Worm (Caenorhabditis elegans) whole organism, late embryonic: ENCODE data around the gene C49F8.1.

ENCODE experiments used
- C08G9.2 ChIP-seq: sonication (generic microtip); optimal IDR thresholded peaks from 2 replicates; lab custom pipeline; 2016; ENCODE audit warnings: mild to moderate bottlenecking, missing genetic modification characterization, moderate library complexity, missing compliant biosample characterization
- C38D4.7 ChIP-seq: fragments of 200-800 bp; sonication (Bioruptor generic); optimal IDR thresholded peaks from 2 replicates; lab custom pipeline; 2018; ENCODE audit warnings: mild to moderate bottlenecking, missing genetic modification characterization, moderate library complexity, missing compliant biosample characterization
- F13H6.1 ChIP-seq: sonication (generic microtip); optimal IDR thresholded peaks from 2 replicates; lab custom pipeline; 2016; ENCODE audit warnings: missing genetic modification characterization, missing compliant biosample characterization
- Y22D7AL.16 ChIP-seq: sonication (generic microtip); optimal IDR thresholded peaks from 2 replicates; lab custom pipeline; 2016; ENCODE audit warnings: missing genetic modification characterization, missing compliant biosample characterization
- ahr-1 ChIP-seq: sonication (generic microtip); optimal IDR thresholded peaks from 2 replicates; lab custom pipeline; 2016; ENCODE audit warnings: missing genetic modification characterization, missing compliant biosample characterization
- ama-1 ChIP-seq: fragments of 150-350 bp; optimal IDR thresholded peaks from 2 replicates; lab custom pipeline; 2014
- ceh-14 ChIP-seq: sonication (generic microtip); optimal IDR thresholded peaks from 2 replicates; lab custom pipeline; 2016; ENCODE audit warnings: missing genotype, missing genetic modification characterization, missing compliant biosample characterization
- ceh-18 ChIP-seq: sonication (generic microtip); optimal IDR thresholded peaks from 2 replicates; lab custom pipeline; 2016; ENCODE audit warnings: missing genetic modification characterization, missing compliant biosample characterization
- ceh-19 ChIP-seq: fragments of 200-800 bp; sonication (Bioruptor generic); optimal IDR thresholded peaks from 2 replicates; lab custom pipeline; 2018; ENCODE audit warnings: mild to moderate bottlenecking, missing genetic modification characterization, missing compliant biosample characterization
- ceh-22 ChIP-seq: sonication (generic microtip); optimal IDR thresholded peaks from 2 replicates; lab custom pipeline; 2017; ENCODE audit warnings: missing biosample characterization, missing genetic modification characterization
- ceh-24 ChIP-seq: sonication (generic microtip); optimal IDR thresholded peaks from 2 replicates; lab custom pipeline; 2016; ENCODE audit warnings: mild to moderate bottlenecking, missing genetic modification characterization, missing compliant biosample characterization
- ceh-31 ChIP-seq: sonication (generic microtip); optimal IDR thresholded peaks from 2 replicates; lab custom pipeline; 2016; ENCODE audit warnings: missing genetic modification characterization, missing compliant biosample characterization
- ceh-34 ChIP-seq: sonication (generic microtip); optimal IDR thresholded peaks from 2 replicates; lab custom pipeline; 2016; ENCODE audit warnings: mild to moderate bottlenecking, missing genetic modification characterization, missing compliant biosample characterization
- ceh-45 ChIP-seq: fragments of 200-800 bp; sonication (Bioruptor generic); IDR thresholded peaks from 2 replicates; pipeline ENCODE4 v1.3.6; 2022; ENCODE audit warnings: missing genetic modification reagents, missing genetic modification characterization, missing compliant biosample characterization
- ceh-48 ChIP-seq: sonication (generic microtip); optimal IDR thresholded peaks from 2 replicates; lab custom pipeline; 2016; ENCODE audit warnings: missing genetic modification characterization, inconsistent platforms, missing compliant biosample characterization
- ceh-6 ChIP-seq: fragments of 200-800 bp; sonication (Bioruptor generic); optimal IDR thresholded peaks from 2 replicates; lab custom pipeline; 2018; ENCODE audit warnings: mild to moderate bottlenecking, missing genetic modification characterization, missing compliant biosample characterization
- dmd-4 ChIP-seq: sonication (generic microtip); optimal IDR thresholded peaks from 2 replicates; lab custom pipeline; 2016; ENCODE audit warnings: borderline replicate concordance, missing genetic modification characterization, missing compliant biosample characterization
- ets-4 ChIP-seq: sonication (generic microtip); optimal IDR thresholded peaks from 2 replicates; lab custom pipeline; 2016; ENCODE audit warnings: missing genetic modification characterization, missing compliant biosample characterization
- eyg-1 ChIP-seq: sonication (generic microtip); optimal IDR thresholded peaks from 2 replicates; lab custom pipeline; 2016; ENCODE audit warnings: missing genotype, missing genetic modification characterization, missing compliant biosample characterization
- fkh-6 ChIP-seq: sonication (generic microtip); optimal IDR thresholded peaks from 2 replicates; lab custom pipeline; 2016; ENCODE audit warnings: missing genetic modification characterization, missing compliant biosample characterization
- gmeb-2 ChIP-seq: sonication (generic microtip); optimal IDR thresholded peaks from 2 replicates; lab custom pipeline; 2016; ENCODE audit warnings: missing genetic modification characterization, inconsistent platforms, missing compliant biosample characterization
- hlh-13 ChIP-seq: fragments of 200-800 bp; sonication (Bioruptor generic); optimal IDR thresholded peaks from 2 replicates; lab custom pipeline; 2018; ENCODE audit warnings: mild to moderate bottlenecking, missing genetic modification characterization, missing compliant biosample characterization
- hlh-15 ChIP-seq: sonication (generic microtip); optimal IDR thresholded peaks from 2 replicates; lab custom pipeline; 2016; ENCODE audit warnings: missing genetic modification characterization, missing compliant biosample characterization
- hlh-30 ChIP-seq: sonication (generic microtip); optimal IDR thresholded peaks from 2 replicates; lab custom pipeline; 2017; ENCODE audit warnings: antibody characterized with exemption, missing genetic modification characterization, missing compliant biosample characterization; ENCODE audit not compliant: insufficient read depth
- lin-11 ChIP-seq: fragments of 200-800 bp; sonication (Bioruptor generic); optimal IDR thresholded peaks from 2 replicates; lab custom pipeline; 2018; ENCODE audit warnings: mild to moderate bottlenecking, missing genetic modification characterization, missing compliant biosample characterization
- madf-2 ChIP-seq: sonication (generic microtip); optimal IDR thresholded peaks from 2 replicates; lab custom pipeline; 2017; ENCODE audit warnings: missing genetic modification characterization, missing compliant biosample characterization
- mec-3 ChIP-seq: sonication (generic microtip); optimal IDR thresholded peaks from 2 replicates; lab custom pipeline; 2016; ENCODE audit warnings: borderline replicate concordance, missing genetic modification characterization, missing compliant biosample characterization
- nfya-1 ChIP-seq: sonication (generic microtip); optimal IDR thresholded peaks from 2 replicates; lab custom pipeline; 2017; ENCODE audit warnings: missing genetic modification characterization, mild to moderate bottlenecking, missing compliant biosample characterization, antibody characterized with exemption, moderate library complexity
- nhr-11 ChIP-seq: fragments of 150-350 bp; optimal IDR thresholded peaks from 2 replicates; lab custom pipeline; 2014; ENCODE audit warnings: missing biosample characterization, missing genetic modification characterization
- npax-4 ChIP-seq: sonication (generic microtip); optimal IDR thresholded peaks from 2 replicates; lab custom pipeline; 2016; ENCODE audit warnings: missing genetic modification characterization, missing compliant biosample characterization
- pag-3 ChIP-seq: sonication (generic microtip); optimal IDR thresholded peaks from 2 replicates; lab custom pipeline; 2016; ENCODE audit warnings: missing compliant biosample characterization, missing genetic modification characterization, borderline replicate concordance
- pat-9 ChIP-seq: fragments of 200-800 bp; sonication (Bioruptor generic); optimal IDR thresholded peaks from 2 replicates; lab custom pipeline; 2018; ENCODE audit warnings: mild to moderate bottlenecking, missing genetic modification characterization, moderate library complexity, missing compliant biosample characterization
- rnt-1 ChIP-seq: sonication (generic microtip); optimal IDR thresholded peaks from 2 replicates; lab custom pipeline; 2016; ENCODE audit warnings: missing genetic modification characterization, missing compliant biosample characterization
- sdc-2 ChIP-seq: sonication (generic microtip); optimal IDR thresholded peaks from 2 replicates; lab custom pipeline; 2016; ENCODE audit warnings: missing genotype, missing genetic modification characterization, missing compliant biosample characterization
- sox-2 ChIP-seq: fragments of 200-800 bp; sonication (Bioruptor generic); IDR thresholded peaks from 2 replicates; pipeline ENCODE4 v1.3.6; 2022; ENCODE audit warnings: missing genetic modification reagents, missing genetic modification characterization, missing compliant biosample characterization
- sox-4 ChIP-seq: sonication (generic microtip); optimal IDR thresholded peaks from 2 replicates; lab custom pipeline; 2017; ENCODE audit warnings: mild to moderate bottlenecking, missing genetic modification characterization, inconsistent platforms, missing compliant biosample characterization
- tbx-2 ChIP-seq: sonication (generic microtip); optimal IDR thresholded peaks from 2 replicates; lab custom pipeline; 2016; ENCODE audit warnings: missing genetic modification characterization, missing compliant biosample characterization
- ttx-3 ChIP-seq: sonication (generic microtip); optimal IDR thresholded peaks from 2 replicates; lab custom pipeline; 2016; ENCODE audit warnings: missing genetic modification reagents, missing genetic modification characterization, missing compliant biosample characterization
- unc-55 ChIP-seq: sonication (generic microtip); optimal IDR thresholded peaks from 2 replicates; lab custom pipeline; 2017; ENCODE audit warnings: missing biosample characterization, missing genetic modification reagents, missing genetic modification characterization
- ztf-16 ChIP-seq: sonication (generic microtip); optimal IDR thresholded peaks from 2 replicates; lab custom pipeline; 2017; ENCODE audit warnings: missing genetic modification characterization, missing compliant biosample characterization

The C49F8.1 gene

ce11 chrX:13337728-13338127 is 27.1 kb downstream of the C49F8.1 start, which contains the start of gene ptr-24:
Gene ptr-24 (plus strand): TSS chrX:13338028.
- no peak for TF ChIP-seq sdc-2 (tag; lab: Kevin White, UChicago)

- TF ChIP-seq F13H6.1 (tag; lab: Kevin White, UChicago) (no peak), ceh-31 (tag; lab: Kevin White, UChicago) (peak; percentile 5), gmeb-2 (tag; lab: Kevin White, UChicago) (no peak)
Measured at ce11 chrX:13337000-13337399, 27.8 kb downstream of the C49F8.1 start.

ce11 chrX:13333835-13334234 is 31.0 kb downstream of the C49F8.1 start, which contains the start of gene F46G10.4:
Gene F46G10.4 (plus strand): TSS chrX:13334046.
- TF ChIP-seq madf-2 (tag; lab: Kevin White, UChicago) = no peak
- no peak for TF ChIP-seq gmeb-2 (tag; lab: Kevin White, UChicago)

ce11 chrX:13331386-13331785 is 33.4 kb downstream of the C49F8.1 start, which contains the start of gene sir-2.3:
Gene sir-2.3 (plus strand): TSS chrX:13331686.
- TF ChIP-seq eyg-1 = no peak
- TF ChIP-seq pat-9 (tag; lab: Kevin White, UChicago) = no peak
- TF ChIP-seq C08G9.2 (tag; lab: Kevin White, UChicago) = no peak
- no peak for TF ChIP-seq ttx-3 (tag; lab: Kevin White, UChicago)
- no peak for TF ChIP-seq madf-2 (tag; lab: Kevin White, UChicago)
- no peak for TF ChIP-seq F13H6.1 (tag; lab: Kevin White, UChicago)
- no peak for TF ChIP-seq ets-4 (tag; lab: Kevin White, UChicago)
- TF ChIP-seq dmd-4 (tag; lab: Kevin White, UChicago) = no peak
- no peak for TF ChIP-seq C38D4.7 (GFP tag; lab: Kevin White, UChicago)
- no peak for TF ChIP-seq fkh-6 (tag; lab: Kevin White, UChicago)
- no peak for TF ChIP-seq nfya-1
- no peak for TF ChIP-seq ceh-48 (tag; lab: Kevin White, UChicago)
- no peak for TF ChIP-seq rnt-1 (tag; lab: Kevin White, UChicago)
- no peak for TF ChIP-seq ceh-45

ce11 chrX:13328868-13329267 is 35.9 kb downstream of the C49F8.1 start:
- peak; percentile 63 for TF ChIP-seq ceh-18 (tag; lab: Kevin White, UChicago)
- TF ChIP-seq rnt-1 (tag; lab: Kevin White, UChicago) = peak; percentile 23
- TF ChIP-seq sox-4 (tag; lab: Kevin White, UChicago) = no peak
- peak; percentile 27 for TF ChIP-seq ceh-31 (tag; lab: Kevin White, UChicago)
- TF ChIP-seq eyg-1 = no peak
- TF ChIP-seq tbx-2 = peak; percentile 3
- TF ChIP-seq sox-2 (GFP tag; lab: Robert Waterston, UW) = no peak
- TF ChIP-seq hlh-30 (tag; lab: Kevin White, UChicago) = peak; percentile 57
- TF ChIP-seq unc-55 = peak; percentile 99
- no peak for TF ChIP-seq lin-11 (tag; lab: Kevin White, UChicago)
- peak; percentile 36 for TF ChIP-seq nfya-1

ce11 chrX:13328034-13328433 is 36.8 kb downstream of the C49F8.1 start, which contains the start of gene sir-2.2:
Gene sir-2.2 (plus strand): TSS chrX:13328067.
- TF ChIP-seq ceh-14 (tag; lab: Kevin White, UChicago) (no peak), ceh-19 (GFP tag; lab: Kevin White, UChicago) (no peak), dmd-4 (tag; lab: Kevin White, UChicago) (no peak), sox-2 (GFP tag; lab: Robert Waterston, UW) (no peak), unc-55 (no peak), ceh-48 (tag; lab: Kevin White, UChicago) (no peak), pag-3 (tag; lab: Kevin White, UChicago) (no peak), ama-1 (lab: Kevin White, UChicago) (no peak)
- TF ChIP-seq, all 69 proteins: peak for 0

ce11 chrX:13325039-13325438 is 39.8 kb downstream of the C49F8.1 start:
- TF ChIP-seq nhr-11 (tag; lab: Kevin White, UChicago) (no peak), ceh-6 (GFP tag; lab: Kevin White, UChicago) (no peak), npax-4 (no peak), ztf-16 (no peak), Y22D7AL.16 (tag; lab: Kevin White, UChicago) (no peak), ceh-34 (tag; lab: Kevin White, UChicago) (no peak), nfya-1 (no peak), ceh-22 (tag; lab: Kevin White, UChicago) (no peak), C08G9.2 (tag; lab: Kevin White, UChicago) (no peak), mec-3 (tag; lab: Kevin White, UChicago) (no peak), hlh-13 (no peak), ahr-1 (tag; lab: Kevin White, UChicago) (no peak), hlh-15 (tag; lab: Kevin White, UChicago) (no peak), ceh-48 (tag; lab: Kevin White, UChicago) (no peak), ceh-24 (tag; lab: Kevin White, UChicago) (no peak)
